Worm (Caenorhabditis elegans) whole organism, late embryonic: ENCODE data around the gene F28C6.5.

ENCODE experiments used
- che-1 ChIP-seq: sonication (generic microtip); optimal IDR thresholded peaks from 2 replicates; lab custom pipeline; 2016; ENCODE audit warnings: mild to moderate bottlenecking, missing genetic modification characterization, missing compliant biosample characterization
- elt-2 ChIP-seq: sonication (generic microtip); optimal IDR thresholded peaks from 2 replicates; lab custom pipeline; 2016; ENCODE audit warnings: missing genetic modification reagents, missing genetic modification characterization, missing compliant biosample characterization
- hlh-15 ChIP-seq: sonication (generic microtip); optimal IDR thresholded peaks from 2 replicates; lab custom pipeline; 2016; ENCODE audit warnings: missing genetic modification characterization, missing compliant biosample characterization
- mec-3 ChIP-seq: sonication (generic microtip); optimal IDR thresholded peaks from 2 replicates; lab custom pipeline; 2016; ENCODE audit warnings: borderline replicate concordance, missing genetic modification characterization, missing compliant biosample characterization
- nfya-1 ChIP-seq: sonication (generic microtip); optimal IDR thresholded peaks from 2 replicates; lab custom pipeline; 2017; ENCODE audit warnings: missing genetic modification characterization, mild to moderate bottlenecking, missing compliant biosample characterization, antibody characterized with exemption, moderate library complexity
- npax-4 ChIP-seq: sonication (generic microtip); optimal IDR thresholded peaks from 2 replicates; lab custom pipeline; 2016; ENCODE audit warnings: missing genetic modification characterization, missing compliant biosample characterization
- pros-1 ChIP-seq: fragments of 150-350 bp; optimal IDR thresholded peaks from 2 replicates; lab custom pipeline; 2014; ENCODE audit warnings: missing biosample characterization, missing genetic modification reagents, missing genetic modification characterization
- rnt-1 ChIP-seq: sonication (generic microtip); optimal IDR thresholded peaks from 2 replicates; lab custom pipeline; 2016; ENCODE audit warnings: missing genetic modification characterization, missing compliant biosample characterization

DNA sequence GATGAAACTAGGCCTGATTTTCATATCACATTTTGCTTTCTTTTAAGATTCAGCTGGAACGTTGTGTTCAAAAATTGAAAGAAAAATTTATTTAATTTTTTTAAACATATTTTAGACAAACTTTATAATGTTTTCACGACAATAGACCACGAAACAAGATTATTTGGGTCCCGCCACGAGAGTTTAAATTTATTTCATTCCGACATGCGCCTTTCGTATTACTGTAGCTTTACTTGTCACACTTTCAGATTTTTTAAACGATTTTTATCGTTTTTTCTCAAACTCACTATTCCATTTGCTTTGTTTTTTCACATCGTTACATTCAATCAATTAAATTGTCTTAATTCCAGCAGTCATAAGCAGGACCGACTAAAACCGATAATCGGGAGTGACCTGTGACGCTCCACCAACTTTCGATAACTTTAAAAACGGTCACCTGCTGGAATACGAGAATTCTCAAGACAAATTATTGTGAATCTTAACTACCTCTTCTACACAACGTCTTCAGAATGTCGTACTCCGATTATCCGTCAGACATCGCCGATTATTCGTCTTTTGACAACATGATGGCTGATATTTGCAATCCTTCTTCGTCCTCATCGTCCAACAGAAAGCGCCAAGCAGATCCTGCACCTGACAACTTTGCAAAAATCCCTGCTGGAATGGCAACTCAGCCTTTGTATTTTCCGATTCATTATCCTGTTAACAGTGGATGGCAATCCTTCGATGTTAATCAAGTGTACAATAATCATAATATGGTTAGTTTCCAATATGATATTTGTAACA is 5.3 kb upstream of the F28C6.5 start, which contains the start of gene aptf-3:
- TF ChIP-seq npax-4 (tag; lab: Kevin White, UChicago) (no peak), elt-2 (tag; lab: Kevin White, UChicago) (no peak), che-1 (tag; lab: Kevin White, UChicago) (no peak), rnt-1 (no peak), mec-3 (tag; lab: Kevin White, UChicago) (no peak), nfya-1 (tag; lab: Kevin White, UChicago) (no peak), hlh-15 (tag; lab: Kevin White, UChicago) (no peak), pros-1 (no peak)
